Fruit fly (Drosophila melanogaster) whole organism, adult: ENCODE data around the gene CG5515.

Experiments used
- CG11617 ChIP-seq: fragments of 200-800 bp; sonication (Bioruptor generic); optimal IDR thresholded peaks from 2 replicates; lab custom pipeline; 2017; ENCODE audit warnings: mild to moderate bottlenecking, missing biosample characterization, missing genetic modification reagents, missing genetic modification characterization
- CG12768 ChIP-seq: fragments of 200-800 bp; sonication (Bioruptor generic); optimal IDR thresholded peaks from 2 replicates; lab custom pipeline; 2017; ENCODE audit warnings: missing biosample characterization, missing genetic modification characterization, mild to moderate bottlenecking, moderate library complexity, missing genetic modification reagents
- CG14711 ChIP-seq: fragments of 200-800 bp; sonication (Bioruptor generic); optimal IDR thresholded peaks from 2 replicates; lab custom pipeline; 2018; ENCODE audit warnings: missing biosample characterization, mild to moderate bottlenecking, missing genetic modification characterization, moderate library complexity
- CG33017 ChIP-seq: fragments of 200-800 bp; sonication (Bioruptor generic); optimal IDR thresholded peaks from 2 replicates; lab custom pipeline; 2018; ENCODE audit warnings: missing biosample characterization, mild to moderate bottlenecking, missing genetic modification characterization, moderate library complexity
- CG7045 ChIP-seq: fragments of 200-800 bp; sonication (Bioruptor generic); optimal IDR thresholded peaks from 2 replicates; lab custom pipeline; 2017; ENCODE audit warnings: missing biosample characterization, mild to moderate bottlenecking, missing genetic modification characterization
- Mnt ChIP-seq: fragments of 200-800 bp; sonication (Bioruptor generic); optimal IDR thresholded peaks from 2 replicates; lab custom pipeline; 2016; ENCODE audit warnings: missing biosample characterization, mild to moderate bottlenecking, missing genetic modification characterization
- cic ChIP-seq: fragments of 200-800 bp; sonication (Bioruptor generic); optimal IDR thresholded peaks from 2 replicates; lab custom pipeline; 2017; ENCODE audit warnings: missing biosample characterization, mild to moderate bottlenecking, missing genetic modification characterization, moderate library complexity
- kay ChIP-seq: fragments of 200-800 bp; sonication (Bioruptor generic); peaks from one replicate; lab custom pipeline; 2016; ENCODE audit warnings: missing biosample characterization, missing genetic modification characterization, borderline replicate concordance
- toe ChIP-seq: fragments of 200-800 bp; sonication (Bioruptor generic); optimal IDR thresholded peaks from 2 replicates; lab custom pipeline; 2016; ENCODE audit warnings: missing biosample characterization, missing genetic modification characterization

dm6 chr3R:24142971-24143370 lies 45.7 kb downstream of the CG5515 start:
- TF ChIP-seq kay (GFP tag; lab: Kevin White, UChicago) = no peak
- TF ChIP-seq CG14711 (tag; lab: Kevin White, UChicago) = no peak
- no peak for TF ChIP-seq CG33017
- no peak for TF ChIP-seq cic (GFP tag; lab: Kevin White, UChicago)
- no peak for TF ChIP-seq CG11617 (GFP tag; lab: Kevin White, UChicago)
- TF ChIP-seq toe (GFP tag; lab: Kevin White, UChicago) = no peak
- no peak for TF ChIP-seq CG12768 (GFP tag; lab: Kevin White, UChicago)
- TF ChIP-seq Mnt = no peak
- no peak for TF ChIP-seq CG7045
